Worm (Caenorhabditis elegans) whole organism, mixed stage, embryonic: Measurements from ENCODE around the gene K05G3.1.
A peak's percentile ranks its signal among the peaks of the same experiment; 100 is the strongest.

Experiments
- M03D4.4 ChIP-seq: sonication (generic microtip); optimal IDR thresholded peaks from 2 replicates; lab custom pipeline; 2017; ENCODE audit warnings: mild to moderate bottlenecking, missing genetic modification characterization, missing compliant biosample characterization
- bed-3 ChIP-seq: fragments of 200-800 bp; sonication (Bioruptor generic); optimal IDR thresholded peaks from 3 replicates; lab custom pipeline; 2018; ENCODE audit warnings: mild to moderate bottlenecking, missing genetic modification characterization, moderate library complexity, missing compliant biosample characterization
- blmp-1 ChIP-seq: fragments of 150-350 bp; optimal IDR thresholded peaks from 2 replicates; lab custom pipeline; 2014; ENCODE audit warnings: missing biosample characterization, missing genetic modification characterization
- ceh-39 ChIP-seq: fragments of 150-350 bp; optimal IDR thresholded peaks from 2 replicates; lab custom pipeline; 2014; ENCODE audit warnings: missing biosample characterization, missing genetic modification characterization
- ces-1 ChIP-seq: fragments of 150-350 bp; optimal IDR thresholded peaks from 2 replicates; lab custom pipeline; 2014; ENCODE audit warnings: missing biosample characterization, missing genetic modification reagents, missing genetic modification characterization
- cnd-1 ChIP-seq: fragments of 200-800 bp; sonication (Bioruptor generic); optimal IDR thresholded peaks from 2 replicates; lab custom pipeline; 2018; ENCODE audit warnings: mild to moderate bottlenecking, missing genetic modification characterization, missing compliant biosample characterization
- elt-1 ChIP-seq: sonication (generic microtip); optimal IDR thresholded peaks from 2 replicates; lab custom pipeline; 2017; ENCODE audit warnings: missing genetic modification characterization, mild to moderate bottlenecking, missing compliant biosample characterization, antibody characterized with exemption, moderate library complexity, borderline replicate concordance; ENCODE audit not compliant: insufficient read depth
- elt-3 ChIP-seq: fragments of 150-350 bp; optimal IDR thresholded peaks from 2 replicates; lab custom pipeline; 2014; ENCODE audit warnings: missing biosample characterization, missing genetic modification characterization
- flh-1 ChIP-seq: fragments of 200-800 bp; sonication (Bioruptor generic); optimal IDR thresholded peaks from 2 replicates; lab custom pipeline; 2018; ENCODE audit warnings: mild to moderate bottlenecking, missing genetic modification characterization, moderate library complexity, missing compliant biosample characterization
- ham-2 ChIP-seq: fragments of 200-800 bp; sonication (Bioruptor generic); optimal IDR thresholded peaks from 2 replicates; lab custom pipeline; 2018; ENCODE audit warnings: mild to moderate bottlenecking, missing genetic modification characterization, missing compliant biosample characterization
- hlh-1 ChIP-seq: fragments of 150-350 bp; optimal IDR thresholded peaks from 2 replicates; lab custom pipeline; 2014; ENCODE audit warnings: missing biosample characterization, missing genetic modification reagents, missing genetic modification characterization
- lsy-2 ChIP-seq: fragments of 150-350 bp; optimal IDR thresholded peaks from 2 replicates; lab custom pipeline; 2014; ENCODE audit warnings: missing biosample characterization, missing genetic modification characterization
- mab-5 ChIP-seq: fragments of 150-350 bp; optimal IDR thresholded peaks from 2 replicates; lab custom pipeline; 2014; ENCODE audit warnings: missing biosample characterization, missing genetic modification characterization
- mep-1 ChIP-seq: fragments of 150-350 bp; optimal IDR thresholded peaks from 2 replicates; lab custom pipeline; 2017; ENCODE audit warnings: missing biosample characterization, missing genetic modification reagents, missing genetic modification characterization, inconsistent platforms
- mls-2 ChIP-seq: sonication (generic microtip); optimal IDR thresholded peaks from 2 replicates; lab custom pipeline; 2016; ENCODE audit warnings: mild to moderate bottlenecking, missing genetic modification characterization, moderate library complexity, missing compliant biosample characterization
- nhr-12 ChIP-seq: fragments of 150-350 bp; optimal IDR thresholded peaks from 2 replicates; lab custom pipeline; 2014; ENCODE audit warnings: missing biosample characterization, missing genetic modification characterization
- nhr-2 ChIP-seq: fragments of 150-350 bp; optimal IDR thresholded peaks from 2 replicates; lab custom pipeline; 2014; ENCODE audit warnings: missing biosample characterization, missing genetic modification characterization
- nhr-237 ChIP-seq: fragments of 150-350 bp; optimal IDR thresholded peaks from 2 replicates; lab custom pipeline; 2014; ENCODE audit warnings: missing biosample characterization, missing genetic modification characterization
- nhr-28 ChIP-seq: fragments of 150-350 bp; optimal IDR thresholded peaks from 2 replicates; lab custom pipeline; 2014; ENCODE audit warnings: missing biosample characterization, missing genetic modification characterization
- pha-4 ChIP-seq: fragments of 150-350 bp; optimal IDR thresholded peaks from 2 replicates; lab custom pipeline; 2018; ENCODE audit warnings: missing biosample characterization, missing genetic modification reagents, missing genetic modification characterization
- sem-2 ChIP-seq: fragments of 200-800 bp; sonication (Bioruptor generic); optimal IDR thresholded peaks from 2 replicates; lab custom pipeline; 2018; ENCODE audit warnings: mild to moderate bottlenecking, missing genetic modification characterization, missing compliant biosample characterization
- snpc-4 ChIP-seq: fragments of 150-350 bp; optimal IDR thresholded peaks from 2 replicates; lab custom pipeline; 2014; ENCODE audit warnings: missing biosample characterization, missing genetic modification characterization
- sptf-1 ChIP-seq: sonication (generic microtip); optimal IDR thresholded peaks from 2 replicates; lab custom pipeline; 2017; ENCODE audit warnings: mild to moderate bottlenecking, missing genetic modification characterization, moderate library complexity, missing compliant biosample characterization
- unc-120 ChIP-seq: sonication (generic microtip); optimal IDR thresholded peaks from 2 replicates; lab custom pipeline; 2017; ENCODE audit warnings: missing genetic modification characterization, missing compliant biosample characterization; ENCODE audit not compliant: poor library complexity, severe bottlenecking
- unc-39 ChIP-seq: fragments of 150-350 bp; optimal IDR thresholded peaks from 2 replicates; lab custom pipeline; 2014; ENCODE audit warnings: missing biosample characterization, missing genetic modification characterization
- zip-8 ChIP-seq: fragments of 150-350 bp; optimal IDR thresholded peaks from 2 replicates; lab custom pipeline; 2014; ENCODE audit warnings: missing biosample characterization, missing genetic modification characterization
- ztf-11 ChIP-seq: fragments of 150-350 bp; optimal IDR thresholded peaks from 2 replicates; lab custom pipeline; 2014; ENCODE audit warnings: missing biosample characterization, missing genetic modification characterization

K05G3.1 gene

ce11 chrX:16480232-16480631 is 20.9 kb upstream of the K05G3.1 start:
- no peak for TF ChIP-seq M03D4.4 (tag; lab: Kevin White, UChicago)
- TF ChIP-seq sem-2 = no peak
- peak; percentile 34 for TF ChIP-seq ces-1
- no peak for TF ChIP-seq ztf-11
- TF ChIP-seq mep-1 (tag; lab: Kevin White, UChicago) = no peak
- no peak for TF ChIP-seq zip-8 (tag; lab: Kevin White, UChicago)
- TF ChIP-seq unc-39 (tag; lab: Kevin White, UChicago) = no peak
- TF ChIP-seq, all 35 proteins: peak for 1

ce11 chrX:16481026-16481425 is 20.1 kb upstream of the K05G3.1 start:
- TF ChIP-seq cnd-1 (tag; lab: Kevin White, UChicago) = no peak
- peak; percentile 60 for TF ChIP-seq ces-1
- TF ChIP-seq mls-2 (tag; lab: Kevin White, UChicago) = no peak
- TF ChIP-seq blmp-1 (tag; lab: Kevin White, UChicago) = no peak
- no peak for TF ChIP-seq mep-1 (tag; lab: Kevin White, UChicago)
- TF ChIP-seq snpc-4 (tag; lab: Kevin White, UChicago) = no peak
- no peak for TF ChIP-seq bed-3 (GFP tag; lab: Kevin White, UChicago)

ce11 chrX:16482944-16483343 is 18.2 kb upstream of the K05G3.1 start:
- TF ChIP-seq sem-2 (no peak), ham-2 (GFP tag; lab: Kevin White, UChicago) (no peak), hlh-1 (tag; lab: Kevin White, UChicago) (no peak), M03D4.4 (tag; lab: Kevin White, UChicago) (no peak), sptf-1 (no peak), pha-4 (tag; lab: Kevin White, UChicago) (no peak), nhr-12 (tag; lab: Kevin White, UChicago) (no peak), nhr-2 (tag; lab: Kevin White, UChicago) (no peak), mab-5 (tag; lab: Kevin White, UChicago) (no peak), elt-3 (tag; lab: Kevin White, UChicago) (no peak), nhr-28 (tag; lab: Kevin White, UChicago) (no peak), bed-3 (GFP tag; lab: Kevin White, UChicago) (no peak), mls-2 (tag; lab: Kevin White, UChicago) (no peak), ceh-39 (tag; lab: Kevin White, UChicago) (no peak), mep-1 (tag; lab: Kevin White, UChicago) (no peak)

ce11 chrX:16484043-16484442 is 17.1 kb upstream of the K05G3.1 start:
- TF ChIP-seq snpc-4 (tag; lab: Kevin White, UChicago) (no peak), flh-1 (GFP tag; lab: Kevin White, UChicago) (no peak), unc-120 (tag; lab: Kevin White, UChicago) (no peak), blmp-1 (tag; lab: Kevin White, UChicago) (no peak), elt-1 (no peak), nhr-2 (tag; lab: Kevin White, UChicago) (no peak), ham-2 (GFP tag; lab: Kevin White, UChicago) (no peak)

ce11 chrX:16484681-16485080 is 16.5 kb upstream of the K05G3.1 start:
- no peak for TF ChIP-seq snpc-4 (tag; lab: Kevin White, UChicago)
- TF ChIP-seq sptf-1 = no peak
- peak; percentile 13 for TF ChIP-seq ces-1

ce11 chrX:16485322-16485721 is 15.8 kb upstream of the K05G3.1 start:
- TF ChIP-seq ces-1 (peak; percentile 68), nhr-237 (tag; lab: Kevin White, UChicago) (no peak)

- TF ChIP-seq ces-1 (peak; percentile 54), lsy-2 (tag; lab: Kevin White, UChicago) (no peak)
Measured at ce11 chrX:16487068-16487658, 14.0 kb upstream of the K05G3.1 start, which contains the start of gene cah-3. Gene cah-3 (plus strand): TSS chrX:16487481.
